Worm (Caenorhabditis elegans) whole organism, young adult: ENCODE data around the gene C09B9.7.

Experiments
- F39B2.1 ChIP-seq: fragments of 200-800 bp; sonication (Bioruptor generic); IDR thresholded peaks from 2 replicates; pipeline ENCODE4 v1.3.6; 2022; ENCODE audit warnings: missing genetic modification reagents, missing genetic modification characterization, missing compliant biosample characterization
- ama-1 ChIP-seq, 3 experiments: fragments of 150-350 bp in 1 of 3; sonication (generic microtip) in 2 of 3; optimal IDR thresholded peaks; 2 replicates each; lab custom pipeline; 2014 to 2018; ENCODE audit warnings: missing biosample characterization in 2 of 3, missing genetic modification characterization in 2 of 3, missing genetic modification reagents in 2 of 3
- dox-1 ChIP-seq: fragments of 200-800 bp; sonication (Bioruptor generic); IDR thresholded peaks from 2 replicates; pipeline ENCODE4 v1.3.6; 2022; ENCODE audit warnings: missing genetic modification reagents, missing genetic modification characterization, missing compliant biosample characterization
- madf-3 ChIP-seq: fragments of 200-800 bp; sonication (Bioruptor generic); IDR thresholded peaks from 2 replicates; pipeline ENCODE4 v1.3.6; 2022; ENCODE audit warnings: missing genetic modification reagents, missing genetic modification characterization, missing compliant biosample characterization
- snpc-4 ChIP-seq, 5 experiments: fragments of 150-350 bp in 1 of 5; sonication (generic microtip) in 4 of 5; optimal IDR thresholded peaks; 2 replicates each; lab custom pipeline; 2014 to 2018; ENCODE audit warnings: missing genetic modification characterization in 5 of 5, missing biosample characterization in 3 of 5, antibody characterized with exemption in 2 of 5, mild to moderate bottlenecking in 2 of 5, missing compliant biosample characterization in 2 of 5, missing genotype in 2 of 5, moderate library complexity in 2 of 5, missing genetic modification reagents in 1 of 5
- unc-62 ChIP-seq: fragments of 150-350 bp; optimal IDR thresholded peaks from 2 replicates; lab custom pipeline; 2014; ENCODE audit warnings: missing biosample characterization, missing genetic modification reagents, missing genetic modification characterization

DNA sequence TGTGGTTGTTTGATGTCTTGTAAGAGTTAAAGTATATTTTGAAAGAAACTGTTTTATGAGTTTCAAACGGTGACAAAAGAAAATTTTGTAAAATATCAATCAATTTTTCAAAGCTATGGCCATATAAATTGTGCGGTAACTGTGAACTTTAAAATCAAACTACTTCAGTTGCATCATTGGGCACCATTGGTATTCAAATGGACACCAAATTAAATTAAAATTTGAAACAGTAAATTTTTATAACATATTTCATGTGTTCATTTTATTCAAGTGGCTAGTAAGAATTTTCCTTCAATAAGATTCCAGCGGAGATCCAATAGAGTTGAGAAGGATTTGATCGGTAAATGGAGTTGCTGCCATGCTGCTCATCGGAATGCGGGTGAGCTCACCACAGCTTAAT, 29.5 kb downstream of the C09B9.7 start:
- no peak for TF ChIP-seq unc-62 (GFP tag; lab: Kevin White, UChicago)
- no peak for TF ChIP-seq F39B2.1 (GFP tag; lab: Robert Waterston, UW)
- TF ChIP-seq madf-3 (GFP tag; lab: Robert Waterston, UW) = no peak
- no peak for TF ChIP-seq dox-1 (GFP tag; lab: Robert Waterston, UW)
- no peak for TF ChIP-seq ama-1 (optimal IDR thresholded peaks at IDR 0.05; lab: Kevin White, UChicago)
- TF ChIP-seq ama-1 (GFP tag; optimal IDR thresholded peaks at IDR 0.05; lab: Kevin White, UChicago) = no peak
- TF ChIP-seq snpc-4 (GFP tag; optimal IDR thresholded peaks at IDR 0.05; lab: Kevin White, UChicago) = no peak
- no peak for TF ChIP-seq snpc-4 (tag; optimal IDR thresholded peaks at IDR 0.05; lab: Kevin White, UChicago)
